Worm (Caenorhabditis elegans) whole organism, L1 larva: ENCODE results near the gene taf-3.
A peak's percentile ranks its signal among the peaks of the same experiment; 100 is the strongest.

Source experiments
- F16B12.6 ChIP-seq: fragments of 150-350 bp; optimal IDR thresholded peaks from 2 replicates; lab custom pipeline; 2014; ENCODE audit warnings: missing biosample characterization, missing genetic modification characterization
- Y116A8C.19 ChIP-seq: sonication (generic microtip); optimal IDR thresholded peaks from 2 replicates; lab custom pipeline; 2016; ENCODE audit warnings: missing compliant biosample characterization, missing genetic modification characterization, borderline replicate concordance
- aha-1 ChIP-seq: fragments of 150-350 bp; optimal IDR thresholded peaks from 2 replicates; lab custom pipeline; 2014; ENCODE audit warnings: missing biosample characterization, missing genetic modification characterization
- blmp-1 ChIP-seq: fragments of 150-350 bp; optimal IDR thresholded peaks from 2 replicates; lab custom pipeline; 2014; ENCODE audit warnings: missing biosample characterization, missing genetic modification characterization
- dsc-1 ChIP-seq: sonication (generic microtip); optimal IDR thresholded peaks from 2 replicates; lab custom pipeline; 2016; ENCODE audit warnings: mild to moderate bottlenecking, missing genetic modification characterization, missing compliant biosample characterization
- efl-3 ChIP-seq: fragments of 200-800 bp; sonication (Bioruptor generic); optimal IDR thresholded peaks from 2 replicates; lab custom pipeline; 2018; ENCODE audit warnings: mild to moderate bottlenecking, missing genetic modification characterization, missing compliant biosample characterization
- egl-13 ChIP-seq: sonication (generic microtip); optimal IDR thresholded peaks from 2 replicates; lab custom pipeline; 2016; ENCODE audit warnings: missing genotype, missing genetic modification reagents, missing genetic modification characterization, missing compliant biosample characterization
- egl-27 ChIP-seq, 2 experiments: fragments of 150-350 bp in 1 of 2; sonication (generic microtip); optimal IDR thresholded peaks; 3 replicates each; lab custom pipeline; 2017 to 2018; ENCODE audit warnings: missing biosample characterization in 2 of 2, missing genetic modification characterization in 2 of 2, missing genetic modification reagents in 2 of 2
- elt-2 ChIP-seq: sonication (generic microtip); optimal IDR thresholded peaks from 2 replicates; lab custom pipeline; 2016; ENCODE audit warnings: missing genetic modification characterization, mild to moderate bottlenecking, inconsistent platforms, missing compliant biosample characterization, missing genetic modification reagents
- fkh-4 ChIP-seq: sonication (generic microtip); optimal IDR thresholded peaks from 2 replicates; lab custom pipeline; 2016; ENCODE audit warnings: missing compliant biosample characterization, missing genetic modification characterization, borderline replicate concordance
- hlh-17 ChIP-seq: fragments of 200-800 bp; sonication (Bioruptor generic); optimal IDR thresholded peaks from 2 replicates; lab custom pipeline; 2018; ENCODE audit warnings: missing genetic modification characterization, mild to moderate bottlenecking, missing compliant biosample characterization, moderate library complexity, borderline replicate concordance
- irx-1 ChIP-seq: sonication (generic microtip); optimal IDR thresholded peaks from 2 replicates; lab custom pipeline; 2016; ENCODE audit warnings: missing genetic modification characterization, missing compliant biosample characterization
- jun-1 ChIP-seq: fragments of 150-350 bp; optimal IDR thresholded peaks from 2 replicates; lab custom pipeline; 2014; ENCODE audit warnings: missing biosample characterization, missing genetic modification reagents, missing genetic modification characterization
- lin-13 ChIP-seq: fragments of 150-350 bp; optimal IDR thresholded peaks from 2 replicates; lab custom pipeline; 2014; ENCODE audit warnings: missing biosample characterization, missing genetic modification reagents, missing genetic modification characterization
- lin-14 ChIP-seq: fragments of 200-800 bp; sonication (Bioruptor generic); optimal IDR thresholded peaks from 2 replicates; lab custom pipeline; 2018; ENCODE audit warnings: mild to moderate bottlenecking, missing genetic modification characterization, moderate library complexity, missing compliant biosample characterization
- lin-15B ChIP-seq: fragments of 150-350 bp; sonication (generic microtip); optimal IDR thresholded peaks from 3 replicates; lab custom pipeline; 2014; ENCODE audit warnings: missing biosample characterization, missing genetic modification characterization
- lin-35 ChIP-seq, 2 experiments: fragments of 150-350 bp; optimal IDR thresholded peaks; 2 replicates each; lab custom pipeline; 2014; ENCODE audit warnings: missing biosample characterization in 2 of 2, missing genetic modification characterization in 2 of 2, missing genetic modification reagents in 2 of 2
- lin-39 ChIP-seq: fragments of 150-350 bp; optimal IDR thresholded peaks from 2 replicates; lab custom pipeline; 2014; ENCODE audit warnings: missing biosample characterization, missing genetic modification reagents, missing genetic modification characterization
- lir-3 ChIP-seq: sonication (generic microtip); optimal IDR thresholded peaks from 2 replicates; lab custom pipeline; 2016; ENCODE audit warnings: mild to moderate bottlenecking, missing genetic modification characterization, moderate library complexity, missing compliant biosample characterization; ENCODE audit not compliant: poor library complexity
- mef-2 ChIP-seq: fragments of 150-350 bp; optimal IDR thresholded peaks from 2 replicates; lab custom pipeline; 2014; ENCODE audit warnings: missing biosample characterization, missing genetic modification characterization
- mep-1 ChIP-seq: fragments of 150-350 bp; optimal IDR thresholded peaks from 2 replicates; lab custom pipeline; 2014; ENCODE audit warnings: missing biosample characterization, missing genetic modification characterization
- nhr-12 ChIP-seq: sonication (generic microtip); optimal IDR thresholded peaks from 2 replicates; lab custom pipeline; 2017; ENCODE audit warnings: missing biosample characterization, missing genetic modification characterization
- nhr-20 ChIP-seq: sonication (generic microtip); optimal IDR thresholded peaks from 2 replicates; lab custom pipeline; 2016; ENCODE audit warnings: mild to moderate bottlenecking, missing genetic modification characterization, missing compliant biosample characterization
- nhr-28 ChIP-seq: fragments of 150-350 bp; optimal IDR thresholded peaks from 2 replicates; lab custom pipeline; 2014; ENCODE audit warnings: missing biosample characterization, missing genetic modification characterization
- nhr-76 ChIP-seq: sonication (generic microtip); optimal IDR thresholded peaks from 2 replicates; lab custom pipeline; 2017; ENCODE audit warnings: missing biosample characterization, missing genetic modification characterization
- nhr-77 ChIP-seq: fragments of 150-350 bp; optimal IDR thresholded peaks from 2 replicates; lab custom pipeline; 2014; ENCODE audit warnings: missing biosample characterization, missing genetic modification characterization
- nhr-84 ChIP-seq: sonication (generic microtip); optimal IDR thresholded peaks from 2 replicates; lab custom pipeline; 2017; ENCODE audit warnings: missing biosample characterization, missing genetic modification characterization
- nhr-85 ChIP-seq: sonication (generic microtip); peaks from one replicate; lab custom pipeline; 2016; ENCODE audit warnings: missing genetic modification characterization, inconsistent platforms, missing compliant biosample characterization
- nhr-90 ChIP-seq: sonication (generic microtip); optimal IDR thresholded peaks from 2 replicates; lab custom pipeline; 2016; ENCODE audit warnings: mild to moderate bottlenecking, missing genetic modification characterization, missing compliant biosample characterization; ENCODE audit not compliant: poor library complexity
- pqm-1 ChIP-seq: sonication (generic microtip); optimal IDR thresholded peaks from 3 replicates; lab custom pipeline; 2017; ENCODE audit warnings: missing biosample characterization, missing genetic modification characterization
- rnt-1 ChIP-seq: sonication (generic microtip); optimal IDR thresholded peaks from 2 replicates; lab custom pipeline; 2016; ENCODE audit warnings: mild to moderate bottlenecking, missing genetic modification characterization, moderate library complexity, missing compliant biosample characterization
- skn-1 ChIP-seq: fragments of 150-350 bp; optimal IDR thresholded peaks from 2 replicates; lab custom pipeline; 2014; ENCODE audit warnings: missing biosample characterization, missing genetic modification characterization
- snu-23 ChIP-seq: sonication (generic microtip); optimal IDR thresholded peaks from 2 replicates; lab custom pipeline; 2016; ENCODE audit warnings: missing genetic modification characterization, missing compliant biosample characterization
- sptf-1 ChIP-seq: fragments of 150-350 bp; optimal IDR thresholded peaks from 2 replicates; lab custom pipeline; 2014; ENCODE audit warnings: missing biosample characterization, missing genetic modification characterization
- sup-37 ChIP-seq: fragments of 200-800 bp; sonication (Bioruptor generic); optimal IDR thresholded peaks from 2 replicates; lab custom pipeline; 2018; ENCODE audit warnings: mild to moderate bottlenecking, missing genetic modification characterization, missing compliant biosample characterization
- tlp-1 ChIP-seq: fragments of 150-350 bp; optimal IDR thresholded peaks from 2 replicates; lab custom pipeline; 2014; ENCODE audit warnings: missing biosample characterization, missing genetic modification characterization
- unc-130 ChIP-seq: fragments of 150-350 bp; optimal IDR thresholded peaks from 2 replicates; lab custom pipeline; 2017; ENCODE audit warnings: missing biosample characterization, missing genetic modification characterization, inconsistent platforms
- unc-30 ChIP-seq: sonication (generic microtip); optimal IDR thresholded peaks from 2 replicates; lab custom pipeline; 2017; ENCODE audit warnings: missing biosample characterization, missing genetic modification characterization
- unc-62 ChIP-seq: fragments of 150-350 bp; optimal IDR thresholded peaks from 2 replicates; lab custom pipeline; 2014; ENCODE audit warnings: missing biosample characterization, missing genetic modification reagents, missing genetic modification characterization
- unc-98 ChIP-seq: fragments of 200-800 bp; sonication (Bioruptor generic); IDR thresholded peaks from 2 replicates; pipeline ENCODE4 v1.3.6; 2022; ENCODE audit warnings: missing genetic modification characterization, missing compliant biosample characterization
- zip-4 ChIP-seq: fragments of 200-800 bp; sonication (Bioruptor generic); optimal IDR thresholded peaks from 2 replicates; lab custom pipeline; 2018; ENCODE audit warnings: mild to moderate bottlenecking, missing genetic modification characterization, moderate library complexity, missing compliant biosample characterization
- ztf-4 ChIP-seq: fragments of 150-350 bp; optimal IDR thresholded peaks from 2 replicates; lab custom pipeline; 2014; ENCODE audit warnings: missing biosample characterization, missing genetic modification characterization

Gene taf-3

DNA sequence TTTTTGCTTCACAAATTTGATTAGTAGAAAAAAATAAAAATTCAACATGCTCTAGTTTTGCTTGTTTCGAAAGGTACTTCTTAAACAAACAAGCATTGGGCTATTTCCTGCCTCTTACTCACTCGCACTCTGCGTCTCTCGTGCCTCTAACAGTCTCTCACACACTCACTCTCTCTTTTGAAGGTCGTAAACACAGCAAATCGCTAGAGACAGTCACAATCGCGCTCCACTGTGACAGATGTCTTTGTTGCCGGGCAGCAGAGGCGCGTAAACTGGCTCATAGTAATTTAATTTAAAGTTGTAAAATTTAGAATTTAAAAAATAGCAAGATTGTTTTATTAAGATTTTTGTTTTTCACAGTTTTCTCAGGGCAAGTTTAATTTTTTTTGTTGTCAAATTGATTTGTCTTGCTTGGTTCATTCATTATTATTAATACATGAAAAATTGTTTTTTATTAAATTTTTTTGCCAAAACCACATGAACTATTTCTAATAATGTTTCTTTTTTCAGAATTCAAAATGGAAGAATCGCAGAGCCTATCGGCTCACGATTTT lies at the start of gene taf-3 (continued):
- TF ChIP-seq egl-13 (no peak), egl-27 (tag; optimal IDR thresholded peaks at IDR 0.05; lab: Kevin White, UChicago) (no peak), nhr-85 (tag; lab: Kevin White, UChicago) (peak; percentile 35), tlp-1 (tag; lab: Kevin White, UChicago) (no peak), nhr-76 (tag; lab: Kevin White, UChicago) (no peak), unc-130 (tag; lab: Kevin White, UChicago) (no peak), ztf-4 (no peak), dsc-1 (tag; lab: Kevin White, UChicago) (peak; percentile 9), sup-37 (no peak), mep-1 (tag; lab: Kevin White, UChicago) (peak; percentile 34), lin-15B (tag; lab: Kevin White, UChicago) (peak; percentile 26), elt-2 (tag; lab: Kevin White, UChicago) (peak; percentile 25), nhr-84 (tag; lab: Kevin White, UChicago) (no peak), rnt-1 (tag; lab: Kevin White, UChicago) (peak; percentile 62), nhr-20 (peak; percentile 62), nhr-12 (tag; lab: Kevin White, UChicago) (no peak), lir-3 (tag; lab: Kevin White, UChicago) (no peak), blmp-1 (peak; percentile 76), unc-62 (GFP tag; lab: Kevin White, UChicago) (no peak), F16B12.6 (tag; lab: Kevin White, UChicago) (no peak), zip-4 (GFP tag; lab: Kevin White, UChicago) (no peak), mef-2 (no peak), lin-13 (GFP tag; lab: Kevin White, UChicago) (no peak), lin-14 (GFP tag; lab: Kevin White, UChicago) (peak; percentile 82), unc-30 (tag; lab: Kevin White, UChicago) (no peak), nhr-90 (tag; lab: Kevin White, UChicago) (no peak), hlh-17 (GFP tag; lab: Kevin White, UChicago) (no peak), nhr-77 (tag; lab: Kevin White, UChicago) (peak; percentile 5), irx-1 (tag; lab: Kevin White, UChicago) (peak; percentile 20), aha-1 (tag; lab: Kevin White, UChicago) (no peak), snu-23 (GFP tag; lab: Kevin White, UChicago) (peak; percentile 57)

ce11 chrX:16283103-16283502 lies 49.1 kb upstream of the taf-3 start, which contains the start of gene F52E10.2:
Gene F52E10.2, minus strand, starts transcription at chrX:16283203.
- TF ChIP-seq lir-3 (tag; lab: Kevin White, UChicago) (no peak), sptf-1 (tag; lab: Kevin White, UChicago) (no peak), efl-3 (GFP tag; lab: Kevin White, UChicago) (no peak), nhr-28 (tag; lab: Kevin White, UChicago) (no peak), fkh-4 (tag; lab: Kevin White, UChicago) (no peak), pqm-1 (tag; lab: Kevin White, UChicago) (no peak), nhr-90 (tag; lab: Kevin White, UChicago) (no peak), Y116A8C.19 (tag; lab: Kevin White, UChicago) (no peak), skn-1 (no peak), ztf-4 (no peak), hlh-17 (GFP tag; lab: Kevin White, UChicago) (no peak), unc-98 (GFP tag; lab: Robert Waterston, UW) (no peak), nhr-12 (tag; lab: Kevin White, UChicago) (no peak), lin-39 (no peak), jun-1 (tag; lab: Kevin White, UChicago) (no peak), lin-35 (GFP tag; optimal IDR thresholded peaks at IDR 0.05; lab: Kevin White, UChicago) (no peak)
